Fruit fly (Drosophila melanogaster): ENCODE data around the gene CG13081.

- TF ChIP-seq CG8478 (optimal IDR thresholded peaks at IDR 0.05): no peak
- no peak for TF ChIP-seq CTCF (optimal IDR thresholded peaks at IDR 0.05)
These were observed 31.4 kb downstream of the CG13081 start for dm6 chr2L:19571574-19572495.

All from S2 (cell line).